Fruit fly (Drosophila melanogaster): ENCODE measurements around the gene CG9915.

Gene CG9915

dm6 chrX:16278783-16279182 is 34.2 kb downstream of the CG9915 start:
- TF ChIP-seq toy (GFP tag; IDR thresholded peaks at IDR 0.05): peak; percentile 50; the same call in 1 of the 2 replicates
- TF ChIP-seq Sox100B (GFP tag; optimal IDR thresholded peaks at IDR 0.05): peak; percentile 82
- peak; percentile 46 for TF ChIP-seq bab2 (GFP tag; optimal IDR thresholded peaks at IDR 0.05)
- peak; percentile 91 for TF ChIP-seq CG33557 (GFP tag; optimal IDR thresholded peaks at IDR 0.05)
- peak; percentile 59 for TF ChIP-seq Fer2 (tag; optimal IDR thresholded peaks at IDR 0.05)
- TF ChIP-seq tap (tag; optimal IDR thresholded peaks at IDR 0.05): peak; percentile 83
- TF ChIP-seq E2f1 (GFP tag; IDR thresholded peaks at IDR 0.05): peak; percentile 81
- TF ChIP-seq ERR (GFP tag; optimal IDR thresholded peaks at IDR 0.05): no peak
- TF ChIP-seq CG6683 (GFP tag; optimal IDR thresholded peaks at IDR 0.05): peak; percentile 71
- TF ChIP-seq wor (GFP tag; IDR thresholded peaks at IDR 0.05): peak; percentile 67
- TF ChIP-seq NFAT (GFP tag; IDR thresholded peaks at IDR 0.05): peak; percentile 59
- peak; percentile 95 for TF ChIP-seq ci (GFP tag; IDR thresholded peaks at IDR 0.05)
- peak; percentile 80 for TF ChIP-seq CG9727 (GFP tag; optimal IDR thresholded peaks at IDR 0.05)
- peak; percentile 75 for TF ChIP-seq CG3407 (GFP tag; optimal IDR thresholded peaks at IDR 0.05)
- peak; percentile 87 for TF ChIP-seq PHDP (tag; optimal IDR thresholded peaks at IDR 0.05)
- peak; percentile 75 for TF ChIP-seq CG8359 (GFP tag; optimal IDR thresholded peaks at IDR 0.05; ENCODE audit: borderline replicate concordance)
- no peak for TF ChIP-seq mam (GFP tag; optimal IDR thresholded peaks at IDR 0.05)
- TF ChIP-seq CG3838 (GFP tag; optimal IDR thresholded peaks at IDR 0.05): peak; percentile 12
- no peak for TF ChIP-seq CG4854 (GFP tag; optimal IDR thresholded peaks at IDR 0.05)
- TF ChIP-seq Meics (GFP tag; optimal IDR thresholded peaks at IDR 0.05): peak; percentile 78
- TF ChIP-seq Ravus (GFP tag; IDR thresholded peaks at IDR 0.05): peak; percentile 23
- TF ChIP-seq CG13424 (tag; optimal IDR thresholded peaks at IDR 0.05): peak; percentile 91
- TF ChIP-seq fd96Cb (tag; optimal IDR thresholded peaks at IDR 0.05): peak; percentile 80
- no peak for TF ChIP-seq CG2129 (GFP tag; IDR thresholded peaks at IDR 0.05; ENCODE audit: partially characterized antibody)
- peak; percentile 73 for TF ChIP-seq Mad (GFP tag; optimal IDR thresholded peaks at IDR 0.05)
- peak; percentile 76 for TF ChIP-seq Xbp1 (GFP tag; optimal IDR thresholded peaks at IDR 0.05)
- peak; percentile 83 for TF ChIP-seq Sox102F (GFP tag; optimal IDR thresholded peaks at IDR 0.05)
- peak; percentile 76 for TF ChIP-seq CG7372 (GFP tag; IDR thresholded peaks at IDR 0.05)
- peak; percentile 56 for TF ChIP-seq CG17186 (GFP tag; optimal IDR thresholded peaks at IDR 0.05)
- TF ChIP-seq BtbVII (GFP tag; optimal IDR thresholded peaks at IDR 0.05): peak; percentile 73
- TF ChIP-seq MESR4 (GFP tag; optimal IDR thresholded peaks at IDR 0.05): peak; percentile 7
- peak; percentile 46 for TF ChIP-seq schlank (tag; optimal IDR thresholded peaks at IDR 0.05)
- peak; percentile 71 for TF ChIP-seq CG4820 (GFP tag; optimal IDR thresholded peaks at IDR 0.05)
- TF ChIP-seq CG4730 (GFP tag; IDR thresholded peaks at IDR 0.05): peak; percentile 68
- no peak for TF ChIP-seq z (GFP tag; IDR thresholded peaks at IDR 0.05)
- TF ChIP-seq CG18011 (GFP tag; optimal IDR thresholded peaks at IDR 0.05): peak; percentile 51
- peak; percentile 34 for TF ChIP-seq exex (tag; optimal IDR thresholded peaks at IDR 0.05)
- TF ChIP-seq Dref (GFP tag; IDR thresholded peaks at IDR 0.05): no peak
- peak; percentile 16 for TF ChIP-seq pum (GFP tag; optimal IDR thresholded peaks at IDR 0.05)
- peak; percentile 87 for TF ChIP-seq CG10543 (GFP tag; optimal IDR thresholded peaks at IDR 0.05)
- peak; percentile 11 for TF ChIP-seq CG8944 (GFP tag; optimal IDR thresholded peaks at IDR 0.05)
- peak; percentile 62 for TF ChIP-seq CG11696 (GFP tag; IDR thresholded peaks at IDR 0.05)
- peak; percentile 54 for TF ChIP-seq Antp (GFP tag; optimal IDR thresholded peaks at IDR 0.05)
- peak; percentile 63; the same call in 1 of the 2 replicates for TF ChIP-seq dan (GFP tag; IDR thresholded peaks at IDR 0.05)
- peak; percentile 35; the same call in 1 of the 2 replicates for TF ChIP-seq ro (GFP tag; IDR thresholded peaks at IDR 0.05)
- no peak for TF ChIP-seq psq (GFP tag; optimal IDR thresholded peaks at IDR 0.05)
- TF ChIP-seq Camta (GFP tag; optimal IDR thresholded peaks at IDR 0.05): no peak
- TF ChIP-seq Mrtf (GFP tag; IDR thresholded peaks at IDR 0.05): peak; percentile 66
- peak; percentile 37 for TF ChIP-seq onecut (GFP tag; IDR thresholded peaks at IDR 0.05)
- TF ChIP-seq Dip3 (GFP tag; optimal IDR thresholded peaks at IDR 0.05): peak; percentile 7
- peak; percentile 51 for TF ChIP-seq CG1647 (GFP tag; optimal IDR thresholded peaks at IDR 0.05)

All from whole organism, embryonic.